Comparison of ENCODE assay signal across 6 worm cellular contexts in the genomic region with DNA sequence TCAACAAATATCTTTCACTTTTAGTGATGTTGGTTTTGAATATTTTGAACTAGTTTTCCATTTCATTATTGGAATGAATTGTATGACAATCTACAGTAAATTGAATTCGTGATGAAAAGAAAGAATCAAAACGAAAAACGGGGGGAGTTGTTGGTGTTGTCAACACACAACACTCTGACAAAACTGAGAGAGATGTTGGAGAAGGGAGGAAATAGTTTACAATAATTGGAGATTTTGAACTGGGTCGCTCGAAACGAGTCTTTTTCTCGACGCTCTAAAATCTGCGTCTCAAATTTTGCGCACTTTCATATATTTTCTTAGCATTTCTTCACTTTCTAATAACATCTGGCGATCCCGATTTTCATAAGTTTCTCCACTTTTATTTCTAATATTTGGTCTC.
TF ChIP-seq lines count a peak whose summit lies in the region.

A gene (plus strand): TSS at position 180 of the 400 bp plus-strand sequence.

TF ChIP-seq in whole organism, L1 larva, 84 proteins besides CTCF, POLR2A, EP300 and RAD21 (continues in another document):
- TF ChIP-seq elt-3 (tag; optimal IDR thresholded peaks at IDR 0.05; lab: Kevin White, UChicago), result peak in 1 of 6 experiments; percentile 32
- TF ChIP-seq ces-1 (GFP tag; optimal IDR thresholded peaks at IDR 0.05; lab: Kevin White, UChicago), result no peak
- peak; percentile 90 for TF ChIP-seq blmp-1 (tag; optimal IDR thresholded peaks at IDR 0.05; lab: Kevin White, UChicago)
- no peak for TF ChIP-seq nhr-76 (tag; optimal IDR thresholded peaks at IDR 0.05; lab: Kevin White, UChicago)
- TF ChIP-seq nhr-47 (tag; optimal IDR thresholded peaks at IDR 0.05; lab: Kevin White, UChicago), result peak; percentile 19
- no peak for TF ChIP-seq vab-15 (tag; optimal IDR thresholded peaks at IDR 0.05; lab: Kevin White, UChicago)
- TF ChIP-seq hpl-2 (GFP tag; optimal IDR thresholded peaks at IDR 0.05; lab: Kevin White, UChicago), result no peak
- peak in 1 of 2 experiments; percentile 59 for TF ChIP-seq lsy-2 (tag; optimal IDR thresholded peaks at IDR 0.05; lab: Kevin White, UChicago)
- no peak for TF ChIP-seq unc-86 (tag; optimal IDR thresholded peaks at IDR 0.05; lab: Kevin White, UChicago)
- TF ChIP-seq sptf-1 (tag; optimal IDR thresholded peaks at IDR 0.05; lab: Kevin White, UChicago), result no peak
- no peak for TF ChIP-seq jun-1 (tag; optimal IDR thresholded peaks at IDR 0.05; lab: Kevin White, UChicago)
- no peak for TF ChIP-seq skn-1 (tag; optimal IDR thresholded peaks at IDR 0.05; lab: Kevin White, UChicago)
- no peak for TF ChIP-seq nhr-28 (tag; optimal IDR thresholded peaks at IDR 0.05; lab: Kevin White, UChicago)
- no peak for TF ChIP-seq egl-13 (tag; optimal IDR thresholded peaks at IDR 0.05; lab: Kevin White, UChicago)
- no peak for TF ChIP-seq ceh-63 (GFP tag; optimal IDR thresholded peaks at IDR 0.05; lab: Kevin White, UChicago)

TF ChIP-seq in whole organism, L2 larva, 48 proteins besides CTCF, POLR2A, EP300 and RAD21 (continues in another document):
- no peak for TF ChIP-seq unc-62 (GFP tag; optimal IDR thresholded peaks at IDR 0.05; lab: Kevin White, UChicago)
- no peak for TF ChIP-seq nhr-12 (tag; optimal IDR thresholded peaks at IDR 0.05; lab: Kevin White, UChicago)
- TF ChIP-seq ztf-4 (tag; optimal IDR thresholded peaks at IDR 0.05; lab: Kevin White, UChicago), result peak; percentile 6
- no peak for TF ChIP-seq sma-3 (GFP tag; optimal IDR thresholded peaks at IDR 0.05; lab: Kevin White, UChicago)
- TF ChIP-seq blmp-1 (tag; optimal IDR thresholded peaks at IDR 0.05; lab: Kevin White, UChicago; ENCODE audit: insufficient read depth), result peak; percentile 72
- TF ChIP-seq nhr-77 (tag; optimal IDR thresholded peaks at IDR 0.05; lab: Kevin White, UChicago), result no peak
- no peak for TF ChIP-seq snpc-4 (tag; optimal IDR thresholded peaks at IDR 0.05; lab: Kevin White, UChicago)
- peak; percentile 72 for TF ChIP-seq nhr-25 (tag; optimal IDR thresholded peaks at IDR 0.05; lab: Kevin White, UChicago)
- peak; percentile 13 for TF ChIP-seq F13H6.1 (tag; optimal IDR thresholded peaks at IDR 0.05; lab: Kevin White, UChicago)
- TF ChIP-seq zag-1 (tag; optimal IDR thresholded peaks at IDR 0.05; lab: Kevin White, UChicago), result no peak
- TF ChIP-seq ztf-1 (GFP tag; conservative IDR thresholded peaks at IDR 0.05; lab: Robert Waterston, UW), result no peak
- TF ChIP-seq lin-11 (tag; optimal IDR thresholded peaks at IDR 0.05; lab: Kevin White, UChicago), result no peak
- peak in 1 of 2 experiments; percentile 34 for TF ChIP-seq lsy-2 (tag; optimal IDR thresholded peaks at IDR 0.05; lab: Kevin White, UChicago)
- TF ChIP-seq elt-3 (tag; optimal IDR thresholded peaks at IDR 0.05; lab: Kevin White, UChicago), result no peak
- TF ChIP-seq unc-39 (tag; optimal IDR thresholded peaks at IDR 0.05; lab: Kevin White, UChicago), result no peak

TF ChIP-seq in whole organism, L3 larva, 47 proteins besides CTCF, POLR2A, EP300 and RAD21:
- TF ChIP-seq nfya-1 (tag; optimal IDR thresholded peaks at IDR 0.05; lab: Kevin White, UChicago; ENCODE audit: insufficient read depth) (peak; percentile 23), nhr-23 (tag; optimal IDR thresholded peaks at IDR 0.05; lab: Kevin White, UChicago) (peak; percentile 41), elt-2 (tag; optimal IDR thresholded peaks at IDR 0.05; lab: Kevin White, UChicago) (no peak), unc-62 (GFP tag; optimal IDR thresholded peaks at IDR 0.05; lab: Kevin White, UChicago) (no peak), nhr-25 (tag; optimal IDR thresholded peaks at IDR 0.05; lab: Kevin White, UChicago) (peak; percentile 13), pha-4 (tag; optimal IDR thresholded peaks at IDR 0.05; lab: Kevin White, UChicago) (peak; percentile 81)
TF ChIP-seq in whole organism, L3 larva: peak in this region for 4.

TF ChIP-seq in whole organism, L4 larva, 104 proteins besides CTCF, POLR2A, EP300 and RAD21:
- TF ChIP-seq hlh-11 (tag; optimal IDR thresholded peaks at IDR 0.05; lab: Kevin White, UChicago) (peak; percentile 5), aha-1 (tag; lab: Kevin White, UChicago) (peak; percentile 96), nhr-10 (tag; optimal IDR thresholded peaks at IDR 0.05; lab: Kevin White, UChicago) (no peak), F49E8.2 (tag; optimal IDR thresholded peaks at IDR 0.05; lab: Kevin White, UChicago; ENCODE audit: borderline replicate concordance) (no peak), nhr-77 (tag; optimal IDR thresholded peaks at IDR 0.05; lab: Kevin White, UChicago) (no peak), lsy-2 (tag; optimal IDR thresholded peaks at IDR 0.05; lab: Kevin White, UChicago) (peak in 1 of 2 experiments; percentile 35), nhr-28 (tag; optimal IDR thresholded peaks at IDR 0.05; lab: Kevin White, UChicago) (peak; percentile 32), lin-13 (GFP tag; optimal IDR thresholded peaks at IDR 0.05; lab: Kevin White, UChicago) (no peak), ztf-7 (tag; optimal IDR thresholded peaks at IDR 0.05; lab: Kevin White, UChicago) (no peak), nhr-48 (tag; optimal IDR thresholded peaks at IDR 0.05; lab: Kevin White, UChicago) (no peak), nhr-11 (tag; optimal IDR thresholded peaks at IDR 0.05; lab: Kevin White, UChicago) (peak; percentile 18), unc-62 (GFP tag; optimal IDR thresholded peaks at IDR 0.05 in 1 of 2; lab: Kevin White, UChicago) (peak in 1 of 2 experiments; percentile 77), unc-62 (tag; optimal IDR thresholded peaks at IDR 0.05; lab: Kevin White, UChicago) (no peak), F26F4.8 (GFP tag; conservative IDR thresholded peaks at IDR 0.05; lab: Robert Waterston, UW) (no peak)

TF ChIP-seq in whole organism, mixed stage, embryonic, 35 proteins besides CTCF, POLR2A, EP300 and RAD21:
- TF ChIP-seq nhr-2 (tag; optimal IDR thresholded peaks at IDR 0.05; lab: Kevin White, UChicago) (no peak), nhr-237 (tag; optimal IDR thresholded peaks at IDR 0.05; lab: Kevin White, UChicago) (peak; percentile 42), ham-2 (GFP tag; optimal IDR thresholded peaks at IDR 0.05; lab: Kevin White, UChicago) (no peak)

TF ChIP-seq in whole organism, young adult, 124 proteins besides CTCF, POLR2A, EP300 and RAD21:
- TF ChIP-seq ama-1 (optimal IDR thresholded peaks at IDR 0.05; lab: Kevin White, UChicago) (no peak), ama-1 (GFP tag; optimal IDR thresholded peaks at IDR 0.05; lab: Kevin White, UChicago) (no peak), pbrm-1 (GFP tag; IDR thresholded peaks at IDR 0.05; lab: Robert Waterston, UW) (no peak), hmg-1.2 (GFP tag; IDR thresholded peaks at IDR 0.05; lab: Robert Waterston, UW) (peak; percentile 15; the same call in 1 of the 2 replicates), dox-1 (GFP tag; IDR thresholded peaks at IDR 0.05; lab: Robert Waterston, UW) (0 out of 2 replicates have a peak, but pooled peaks have one; percentile 6), lin-35 (GFP tag; optimal IDR thresholded peaks at IDR 0.05; lab: Kevin White, UChicago) (no peak), F37B4.10 (GFP tag; IDR thresholded peaks at IDR 0.05; lab: Robert Waterston, UW) (no peak), xnd-1 (tag; optimal IDR thresholded peaks at IDR 0.05; lab: Kevin White, UChicago) (no peak), madf-10 (tag; optimal IDR thresholded peaks at IDR 0.05; lab: Kevin White, UChicago) (no peak), snpc-3.4 (tag; optimal IDR thresholded peaks at IDR 0.05; lab: Kevin White, UChicago) (no peak), F33H1.4 (GFP tag; IDR thresholded peaks at IDR 0.05; lab: Robert Waterston, UW) (no peak), bed-1 (GFP tag; IDR thresholded peaks at IDR 0.05; lab: Robert Waterston, UW) (no peak), F55B11.4 (tag; optimal IDR thresholded peaks at IDR 0.05; lab: Kevin White, UChicago; ENCODE audit: borderline replicate concordance, insufficient read depth) (no peak), cebp-1 (GFP tag; IDR thresholded peaks at IDR 0.05; lab: Robert Waterston, UW) (no peak), cebp-1 (tag; optimal IDR thresholded peaks at IDR 0.05; lab: Kevin White, UChicago) (peak; percentile 5)
TF ChIP-seq in whole organism, young adult: peak in this region for 3.
